Fruit fly (Drosophila melanogaster) whole organism, embryonic: Measurements from ENCODE around the gene CG14644.

Source experiments
- B-H1 ChIP-seq: fragments of 200-800 bp; sonication (Bioruptor generic); IDR thresholded peaks from 3 replicates; pipeline ENCODE4 v1.3.6; 2022; ENCODE audit warnings: missing biosample characterization, missing genetic modification characterization
- B-H2 ChIP-seq: fragments of 200-800 bp; sonication (Bioruptor generic); optimal IDR thresholded peaks from 2 replicates; lab custom pipeline; 2018; ENCODE audit warnings: missing biosample characterization, mild to moderate bottlenecking, missing genetic modification characterization
- BEAF-32 ChIP-seq: fragments of 200-800 bp; sonication (Bioruptor generic); optimal IDR thresholded peaks from 3 replicates; lab custom pipeline; 2017; ENCODE audit warnings: missing biosample characterization, missing genetic modification characterization, mild to moderate bottlenecking, moderate library complexity, missing genetic modification reagents
- BtbVII ChIP-seq: fragments of 200-800 bp; sonication (Bioruptor generic); optimal IDR thresholded peaks from 3 replicates; lab custom pipeline; 2017; ENCODE audit warnings: missing biosample characterization, mild to moderate bottlenecking, missing genetic modification characterization
- CG10147 ChIP-seq: fragments of 200-800 bp; sonication (Bioruptor generic); optimal IDR thresholded peaks from 2 replicates; lab custom pipeline; 2019; ENCODE audit warnings: missing biosample characterization, mild to moderate bottlenecking, missing genetic modification characterization, moderate library complexity
- CG11085 ChIP-seq: fragments of 200-800 bp; sonication (Bioruptor generic); IDR thresholded peaks from 2 replicates; pipeline ENCODE4 v1.3.6; 2022; ENCODE audit warnings: missing biosample characterization, missing genetic modification characterization
- CG17186 ChIP-seq: fragments of 200-800 bp; sonication (Bioruptor generic); optimal IDR thresholded peaks from 3 replicates; lab custom pipeline; 2017; ENCODE audit warnings: missing biosample characterization, missing genetic modification reagents, missing genetic modification characterization
- CG17328 ChIP-seq: fragments of 200-800 bp; sonication (Bioruptor generic); IDR thresholded peaks from 2 replicates; pipeline ENCODE4 v1.3.6; 2022; ENCODE audit warnings: missing biosample characterization, missing genetic modification characterization
- CG17912 ChIP-seq: fragments of 200-800 bp; sonication (Bioruptor generic); optimal IDR thresholded peaks from 2 replicates; lab custom pipeline; 2018; ENCODE audit warnings: missing biosample characterization, mild to moderate bottlenecking, missing genetic modification characterization
- CG31224 ChIP-seq: fragments of 200-800 bp; sonication (Bioruptor generic); IDR thresholded peaks from 2 replicates; pipeline ENCODE4 v1.3.6; 2022; ENCODE audit warnings: missing biosample characterization, missing genetic modification characterization
- CG3163 ChIP-seq: fragments of 200-800 bp; sonication (Bioruptor generic); optimal IDR thresholded peaks from 3 replicates; lab custom pipeline; 2016; ENCODE audit warnings: missing biosample characterization, missing genetic modification characterization
- CG32532 ChIP-seq: fragments of 200-800 bp; sonication (Bioruptor generic); IDR thresholded peaks from 2 replicates; pipeline ENCODE4 v1.3.6; 2022; ENCODE audit warnings: missing biosample characterization, missing genetic modification characterization
- CG33557 ChIP-seq: fragments of 200-800 bp; sonication (Bioruptor generic); optimal IDR thresholded peaks from 2 replicates; lab custom pipeline; 2019; ENCODE audit warnings: missing biosample characterization, mild to moderate bottlenecking, missing genetic modification characterization, moderate library complexity
- CG34422 ChIP-seq: fragments of 200-800 bp; sonication (Bioruptor generic); IDR thresholded peaks from 3 replicates; pipeline ENCODE4 v1.3.6; 2022; ENCODE audit warnings: missing biosample characterization, missing genetic modification characterization
- CG3995 ChIP-seq: fragments of 200-800 bp; sonication (Bioruptor generic); optimal IDR thresholded peaks from 3 replicates; lab custom pipeline; 2016; ENCODE audit warnings: missing biosample characterization, missing genetic modification characterization
- CG7786 ChIP-seq: fragments of 200-800 bp; sonication (Bioruptor generic); optimal IDR thresholded peaks from 2 replicates; lab custom pipeline; 2016; ENCODE audit warnings: missing biosample characterization, missing genetic modification characterization
- CrebB ChIP-seq: fragments of 200-800 bp; sonication (Bioruptor generic); optimal IDR thresholded peaks from 3 replicates; lab custom pipeline; 2018; ENCODE audit warnings: missing biosample characterization, mild to moderate bottlenecking, missing genetic modification characterization
- Dbx ChIP-seq: fragments of 200-800 bp; sonication (Bioruptor generic); IDR thresholded peaks from 3 replicates; pipeline ENCODE4 v1.3.6; 2022; ENCODE audit warnings: missing biosample characterization, missing genetic modification characterization
- Deaf1 ChIP-seq: fragments of 200-800 bp; optimal IDR thresholded peaks from 3 replicates; lab custom pipeline; 2019; ENCODE audit warnings: missing biosample characterization, mild to moderate bottlenecking, missing genetic modification characterization, moderate library complexity
- Doc2 ChIP-seq: fragments of 200-800 bp; sonication (Bioruptor generic); IDR thresholded peaks from 2 replicates; pipeline ENCODE4 v1.3.6; 2022; ENCODE audit warnings: missing biosample characterization, missing genetic modification characterization
- H15 ChIP-seq: fragments of 200-800 bp; sonication (Bioruptor generic); IDR thresholded peaks from 3 replicates; pipeline ENCODE4 v1.3.6; 2022; ENCODE audit warnings: missing biosample characterization, missing genetic modification characterization
- HmgD ChIP-seq: fragments of 200-800 bp; sonication (Bioruptor generic); optimal IDR thresholded peaks from 3 replicates; lab custom pipeline; 2016; ENCODE audit warnings: missing biosample characterization, missing genetic modification characterization
- Myb ChIP-seq: fragments of 200-800 bp; sonication (Bioruptor generic); optimal IDR thresholded peaks from 2 replicates; lab custom pipeline; 2016; ENCODE audit warnings: missing biosample characterization, missing genetic modification characterization
- NC2α ChIP-seq: fragments of 200-800 bp; sonication (Bioruptor generic); optimal IDR thresholded peaks from 2 replicates; lab custom pipeline; 2016; ENCODE audit warnings: missing biosample characterization, missing genetic modification characterization
- Nf-YB ChIP-seq: fragments of 200-800 bp; sonication (Bioruptor generic); optimal IDR thresholded peaks from 3 replicates; lab custom pipeline; 2019; ENCODE audit warnings: missing biosample characterization, mild to moderate bottlenecking, missing genetic modification characterization, moderate library complexity
- Oaz ChIP-seq: fragments of 200-800 bp; sonication (Bioruptor generic); IDR thresholded peaks from 2 replicates; pipeline ENCODE4 v1.3.6; 2022; ENCODE audit warnings: missing biosample characterization, missing genetic modification characterization
- Optix ChIP-seq: fragments of 200-800 bp; sonication (Bioruptor generic); IDR thresholded peaks from 3 replicates; pipeline ENCODE4 v1.3.6; 2022; ENCODE audit warnings: missing biosample characterization, missing genetic modification characterization
- Side ChIP-seq: fragments of 200-800 bp; sonication (Bioruptor generic); optimal IDR thresholded peaks from 2 replicates; lab custom pipeline; 2016; ENCODE audit warnings: missing biosample characterization, missing genetic modification characterization
- Spps ChIP-seq: fragments of 200-800 bp; sonication (Bioruptor generic); optimal IDR thresholded peaks from 2 replicates; lab custom pipeline; 2018; ENCODE audit warnings: missing biosample characterization, mild to moderate bottlenecking, missing genetic modification characterization
- Ssrp ChIP-seq: fragments of 200-800 bp; sonication (Bioruptor generic); optimal IDR thresholded peaks from 2 replicates; lab custom pipeline; 2018; ENCODE audit warnings: missing biosample characterization, mild to moderate bottlenecking, missing genetic modification characterization, moderate library complexity
- Stat92E ChIP-seq, 3 experiments: fragments of >200 bp in 2 of 3; fragments of 200-800 bp in 1 of 3; sonication (Bioruptor generic) in 1 of 3; optimal IDR thresholded peaks; 2 replicates each; lab custom pipeline; 2017 to 2019; ENCODE audit warnings: missing biosample characterization in 3 of 3, missing genetic modification characterization in 3 of 3, mild to moderate bottlenecking in 1 of 3, moderate library complexity in 1 of 3
- TFAM ChIP-seq: fragments of 200-800 bp; sonication (Bioruptor generic); optimal IDR thresholded peaks from 2 replicates; lab custom pipeline; 2017; ENCODE audit warnings: missing biosample characterization, missing genetic modification characterization, inconsistent platforms
- bsh ChIP-seq, 2 experiments: fragments of 200-800 bp; sonication (Bioruptor generic); optimal IDR thresholded peaks; 2 replicates each; lab custom pipeline; 2017 to 2018; ENCODE audit warnings: mild to moderate bottlenecking in 2 of 2, missing biosample characterization in 2 of 2, missing genetic modification characterization in 2 of 2, moderate library complexity in 1 of 2
- crol ChIP-seq: fragments of 200-800 bp; sonication (Bioruptor generic); IDR thresholded peaks from 2 replicates; pipeline ENCODE4 v1.3.6; 2022; ENCODE audit warnings: missing biosample characterization, missing genetic modification characterization
- gce ChIP-seq: fragments of 200-800 bp; sonication (Bioruptor generic); IDR thresholded peaks from 3 replicates; pipeline ENCODE4 v1.3.6; 2022; ENCODE audit warnings: missing biosample characterization, missing genetic modification characterization
- her ChIP-seq: fragments of 200-800 bp; sonication (Bioruptor generic); optimal IDR thresholded peaks from 2 replicates; lab custom pipeline; 2016; ENCODE audit warnings: missing biosample characterization, missing genetic modification characterization
- insv ChIP-seq, 2 experiments: fragments of 200-800 bp; sonication (Bioruptor generic); optimal IDR thresholded peaks; 3 replicates each; lab custom pipeline; 2016 to 2018; ENCODE audit warnings: missing biosample characterization in 2 of 2, missing genetic modification characterization in 2 of 2
- inv ChIP-seq: fragments of 200-800 bp; sonication (Bioruptor generic); IDR thresholded peaks from 2 replicates; pipeline ENCODE4 v1.3.6; 2022; ENCODE audit warnings: missing biosample characterization, missing genetic modification characterization; ENCODE audit not compliant: partially characterized antibody
- lmd ChIP-seq: fragments of 200-800 bp; sonication (Bioruptor generic); IDR thresholded peaks from 2 replicates; pipeline ENCODE4 v1.3.6; 2022; ENCODE audit warnings: missing biosample characterization, missing genetic modification characterization
- pfk ChIP-seq: fragments of 200-800 bp; sonication (Bioruptor generic); optimal IDR thresholded peaks from 2 replicates; lab custom pipeline; 2018; ENCODE audit warnings: missing biosample characterization, mild to moderate bottlenecking, missing genetic modification characterization, moderate library complexity
- phol ChIP-seq: fragments of 200-800 bp; sonication (Bioruptor generic); optimal IDR thresholded peaks from 3 replicates; lab custom pipeline; 2018; ENCODE audit warnings: missing biosample characterization, mild to moderate bottlenecking, missing genetic modification characterization, moderate library complexity
- sob ChIP-seq: fragments of 200-800 bp; sonication (Bioruptor generic); IDR thresholded peaks from 2 replicates; pipeline ENCODE4 v1.3.6; 2022; ENCODE audit warnings: missing biosample characterization, missing genetic modification characterization
- tap ChIP-seq: fragments of 200-800 bp; optimal IDR thresholded peaks from 3 replicates; lab custom pipeline; 2019; ENCODE audit warnings: missing biosample characterization, mild to moderate bottlenecking, missing genetic modification characterization, moderate library complexity
- ttk ChIP-seq: fragments of 200-800 bp; sonication (Bioruptor generic); IDR thresholded peaks from 2 replicates; pipeline ENCODE4 v2.1.2; 2022; ENCODE audit warnings: missing biosample characterization, missing genetic modification characterization
- unpg ChIP-seq: fragments of 200-800 bp; sonication (Bioruptor generic); optimal IDR thresholded peaks from 3 replicates; lab custom pipeline; 2018; ENCODE audit warnings: missing biosample characterization, mild to moderate bottlenecking, missing genetic modification characterization, moderate library complexity
- vvl ChIP-seq: fragments of 200-800 bp; sonication (Bioruptor generic); IDR thresholded peaks from 2 replicates; pipeline ENCODE4 v1.3.6; 2022; ENCODE audit warnings: missing biosample characterization, missing genetic modification characterization
- wor ChIP-seq: fragments of 200-800 bp; sonication (Bioruptor generic); IDR thresholded peaks from 2 replicates; pipeline ENCODE4 v1.3.6; 2022; ENCODE audit warnings: missing biosample characterization, missing genetic modification characterization
- z ChIP-seq: fragments of 200-800 bp; sonication (Bioruptor generic); IDR thresholded peaks from 3 replicates; pipeline ENCODE4 v1.3.6; 2022; ENCODE audit warnings: missing biosample characterization, missing genetic modification characterization
- zen2 ChIP-seq: fragments of 200-800 bp; sonication (Bioruptor generic); IDR thresholded peaks from 3 replicates; pipeline ENCODE4 v1.3.6; 2022; ENCODE audit warnings: missing biosample characterization, missing genetic modification characterization; ENCODE audit not compliant: partially characterized antibody

The CG14644 gene

dm6 chr3R:4215264-4215993 is 37.4 kb downstream of the CG14644 start, which contains the start of gene CG14636 (continued):
- peak; percentile 73; the same call in 2 of the 3 replicates for TF ChIP-seq Optix
- TF ChIP-seq unpg (GFP tag; lab: Kevin White, UChicago), result peak; percentile 68
- TF ChIP-seq BtbVII, result peak; percentile 72
- TF ChIP-seq inv (GFP tag; lab: Robert Waterston, UW), result no peak; the same call in 1 of the 2 replicates
- TF ChIP-seq Oaz, result peak; percentile 81
- TF ChIP-seq sob, result peak; percentile 84
- peak; percentile 69; the same call in 1 of the 2 replicates for TF ChIP-seq CG31224
- TF ChIP-seq CG7786 (GFP tag; lab: Kevin White, UChicago), result peak; percentile 66
- TF ChIP-seq Deaf1 (tag; lab: Kevin White, UChicago), result peak; percentile 57
- peak; percentile 60 for TF ChIP-seq B-H1
- peak; percentile 63 for TF ChIP-seq Side (GFP tag; lab: Kevin White, UChicago)
- TF ChIP-seq CG10147 (GFP tag; lab: Kevin White, UChicago), result peak; percentile 45
- TF ChIP-seq CG33557 (GFP tag; lab: Kevin White, UChicago), result no peak
- no peak for TF ChIP-seq CG3163
- TF ChIP-seq BEAF-32 (GFP tag; lab: Kevin White, UChicago), result no peak
- TF ChIP-seq Spps (tag; lab: Kevin White, UChicago), result no peak
- peak; percentile 22 for TF ChIP-seq Ssrp (tag; lab: Kevin White, UChicago)
- no peak for TF ChIP-seq HmgD (GFP tag; lab: Kevin White, UChicago)
- peak in 1 of 2 experiments; percentile 26 for TF ChIP-seq bsh (GFP tag; optimal IDR thresholded peaks at IDR 0.05; lab: Kevin White, UChicago)
- 0 out of 3 replicates have a peak, but pooled peaks have one; percentile 49 for TF ChIP-seq H15 (GFP tag; lab: Robert Waterston, UW)
- TF ChIP-seq CG17186 (GFP tag; lab: Kevin White, UChicago), result no peak
- TF ChIP-seq crol, result peak; percentile 85
- peak; percentile 84 for TF ChIP-seq lmd (GFP tag; lab: Robert Waterston, UW)
- TF ChIP-seq pfk, result no peak
- TF ChIP-seq gce (GFP tag; lab: Robert Waterston, UW), result peak; percentile 13; the same call in 1 of the 3 replicates
- TF ChIP-seq vvl (GFP tag; lab: Robert Waterston, UW), result peak; percentile 76
- peak; percentile 58 for TF ChIP-seq phol
- 0 out of 3 replicates have a peak, but pooled peaks have one; percentile 45 for TF ChIP-seq z (GFP tag; lab: Robert Waterston, UW)
- TF ChIP-seq tap (tag; lab: Kevin White, UChicago), result peak; percentile 69
- TF ChIP-seq insv (GFP tag; optimal IDR thresholded peaks at IDR 0.05; lab: Kevin White, UChicago), result no peak
- TF ChIP-seq Dbx (GFP tag; lab: Robert Waterston, UW), result peak; percentile 60; the same call in 1 of the 3 replicates
- TF ChIP-seq Doc2 (GFP tag; lab: Robert Waterston, UW), result no peak
- peak; percentile 24; the same call in 1 of the 2 replicates for TF ChIP-seq CG11085 (GFP tag; lab: Robert Waterston, UW)
- peak; percentile 54 for TF ChIP-seq CG17328 (GFP tag; lab: Robert Waterston, UW)
- no peak for TF ChIP-seq B-H2 (GFP tag; lab: Kevin White, UChicago)
- peak; percentile 53 for TF ChIP-seq CrebB
- peak; percentile 21 for TF ChIP-seq CG17912 (GFP tag; lab: Kevin White, UChicago)
- no peak for TF ChIP-seq zen2 (GFP tag; lab: Robert Waterston, UW)
- peak; percentile 12 for TF ChIP-seq CG3995 (GFP tag; lab: Kevin White, UChicago)
- TF ChIP-seq Stat92E (GFP tag; optimal IDR thresholded peaks at IDR 0.05; lab: Kevin White, UChicago), result no peak
- peak; percentile 80 for TF ChIP-seq CG34422 (GFP tag; lab: Robert Waterston, UW)
- peak; percentile 82 for TF ChIP-seq CG32532 (GFP tag; lab: Robert Waterston, UW)
- TF ChIP-seq Myb (GFP tag; lab: Kevin White, UChicago), result peak; percentile 53
- TF ChIP-seq NC2α (GFP tag; lab: Kevin White, UChicago), result no peak
- peak; percentile 65 for TF ChIP-seq ttk (GFP tag; lab: Robert Waterston, UW)
- peak; percentile 80 for TF ChIP-seq her (GFP tag; lab: Kevin White, UChicago)
- peak; percentile 51 for TF ChIP-seq wor (GFP tag; lab: Robert Waterston, UW)
- no peak for TF ChIP-seq Nf-YB (GFP tag; lab: Kevin White, UChicago)
- no peak for TF ChIP-seq TFAM (GFP tag; lab: Kevin White, UChicago)
